Worm (Caenorhabditis elegans): Measurements from ENCODE around the gene tmem-135.

The tmem-135 gene

DNA sequence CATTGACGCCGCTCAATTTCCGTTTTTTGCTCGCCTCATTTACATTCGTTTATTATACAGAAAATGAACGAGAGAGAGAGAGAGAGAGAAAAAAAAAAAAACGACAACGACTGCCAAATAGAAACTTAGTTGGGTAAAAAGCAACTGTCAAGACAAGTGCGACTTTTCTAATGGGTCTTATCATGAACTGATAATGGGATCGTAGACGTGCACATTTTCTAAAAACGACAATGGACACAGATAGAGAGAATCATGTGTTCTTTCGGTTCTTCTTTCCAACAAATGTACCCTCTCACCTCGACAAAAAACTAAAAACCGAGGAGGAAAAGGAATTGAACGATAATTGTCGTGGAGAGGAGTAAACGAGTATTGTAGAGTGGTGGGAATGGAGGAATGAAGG is 26.6 kb downstream of the tmem-135 start:
- TF ChIP-seq unc-62 (GFP tag; optimal IDR thresholded peaks at IDR 0.05) = no peak

DNA sequence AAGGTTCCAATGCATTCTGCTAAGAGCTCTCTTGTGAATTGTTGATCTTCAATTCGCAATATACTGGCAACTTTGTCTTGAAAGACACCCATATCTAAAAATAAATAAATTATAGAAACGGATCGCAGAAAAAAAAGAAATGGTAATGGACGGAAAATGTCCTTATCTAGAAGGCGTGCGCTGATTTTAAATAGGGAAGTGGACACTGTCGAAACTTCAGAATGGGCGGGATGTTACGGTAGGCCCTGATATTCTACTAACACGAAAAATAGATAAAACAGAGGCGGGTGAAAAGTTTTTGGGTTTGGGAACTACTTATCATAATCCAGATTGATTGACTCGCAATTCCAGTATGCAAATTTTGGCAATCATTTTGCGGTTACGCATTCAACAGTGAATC is 31.4 kb downstream of the tmem-135 start, which contains the start of gene aqp-8:
Gene aqp-8, minus strand, starts transcription at position 101 of the 400 bp plus-strand sequence.
- no peak for TF ChIP-seq unc-62 (GFP tag; optimal IDR thresholded peaks at IDR 0.05)

DNA sequence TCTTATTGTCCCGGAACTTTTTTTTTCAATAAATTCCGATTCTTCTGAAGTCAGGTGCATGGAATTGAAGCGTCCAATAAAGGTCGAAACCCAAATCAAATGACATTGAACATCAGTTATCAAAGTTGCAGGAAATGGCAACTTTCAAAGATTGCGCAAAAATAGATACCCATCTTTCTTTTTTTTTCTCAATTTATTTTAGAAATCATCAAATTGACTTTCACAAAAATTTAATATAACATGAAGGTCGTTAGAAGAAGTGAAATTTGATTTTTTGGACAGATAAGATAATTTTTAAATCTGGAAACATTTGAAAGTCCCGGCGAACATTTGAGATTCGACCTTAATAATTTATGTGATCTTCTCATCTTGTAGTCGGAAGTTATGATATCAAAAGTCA is 32.2 kb downstream of the tmem-135 start:
- TF ChIP-seq unc-62 (GFP tag; optimal IDR thresholded peaks at IDR 0.05) = no peak

DNA sequence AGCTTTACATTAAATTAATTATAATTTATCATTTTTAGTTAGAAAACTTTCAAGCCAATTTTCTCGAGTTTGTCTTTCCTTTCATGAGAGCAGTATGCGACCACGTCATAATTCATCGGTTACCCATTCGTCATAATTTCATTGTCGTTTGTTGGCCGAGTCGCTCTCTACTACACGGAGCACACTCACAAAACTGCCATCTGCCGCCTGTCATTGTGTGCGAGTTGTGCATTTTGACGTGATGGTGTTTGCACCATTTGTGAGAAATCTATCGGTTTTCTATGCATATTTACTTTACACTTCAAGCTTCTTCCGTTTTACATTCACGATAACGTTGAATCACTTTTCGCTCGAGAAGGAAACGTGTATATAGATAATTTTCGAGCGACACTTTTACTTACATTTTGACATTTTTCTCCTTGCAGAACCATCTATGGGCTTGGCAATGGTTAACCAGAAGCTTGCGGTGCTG is 33.3 kb downstream of the tmem-135 start, which contains the start of gene dhhc-10:
Gene dhhc-10, plus strand, starts transcription at position 422 of the 472 bp plus-strand sequence.
- TF ChIP-seq unc-62 (GFP tag; optimal IDR thresholded peaks at IDR 0.05) = no peak

DNA sequence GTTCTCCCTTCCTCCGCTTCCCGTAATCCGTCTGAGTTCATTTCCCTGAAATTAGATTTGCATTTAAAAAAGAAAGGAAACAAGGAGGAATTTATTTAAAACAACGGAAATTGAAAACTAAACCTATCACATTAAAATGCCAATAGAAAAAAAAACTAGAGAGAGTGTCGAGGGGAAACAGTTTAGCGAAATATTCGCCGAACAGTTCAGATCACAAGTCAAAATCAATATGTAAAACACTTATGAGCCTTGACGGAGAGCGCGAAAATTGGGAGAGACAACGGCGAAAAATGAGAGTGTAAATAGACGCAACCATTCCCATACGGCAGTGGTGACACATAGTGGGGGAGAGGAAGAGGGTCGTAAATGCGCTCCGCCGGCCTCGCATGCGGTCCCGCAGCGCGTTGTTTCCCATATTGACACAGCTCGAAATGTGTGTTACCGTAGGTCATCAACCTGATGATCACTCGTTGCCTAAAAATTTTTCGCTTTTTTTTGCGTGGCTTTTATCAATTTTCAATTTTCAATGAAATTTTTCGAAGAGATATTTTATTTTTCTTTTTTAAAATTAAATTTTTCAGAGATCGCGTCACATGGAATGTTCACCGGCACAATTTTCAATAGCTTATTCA is 38.3 kb downstream of the tmem-135 start, which contains the start of the genes dnj-14 and glit-1:
Gene dnj-14, minus strand, starts transcription at position 51 of the 632 bp plus-strand sequence.
Gene glit-1, plus strand, starts transcription at position 582 of the 632 bp plus-strand sequence.
- TF ChIP-seq unc-62 (GFP tag; optimal IDR thresholded peaks at IDR 0.05) = no peak

ce11 chrX:4715107-4715506 is 41.6 kb downstream of the tmem-135 start, which contains the start of gene rpl-25.1:
rpl-25.1 (plus strand) TSS chrX:4715178.
- no peak for TF ChIP-seq unc-62 (GFP tag; optimal IDR thresholded peaks at IDR 0.05)

DNA sequence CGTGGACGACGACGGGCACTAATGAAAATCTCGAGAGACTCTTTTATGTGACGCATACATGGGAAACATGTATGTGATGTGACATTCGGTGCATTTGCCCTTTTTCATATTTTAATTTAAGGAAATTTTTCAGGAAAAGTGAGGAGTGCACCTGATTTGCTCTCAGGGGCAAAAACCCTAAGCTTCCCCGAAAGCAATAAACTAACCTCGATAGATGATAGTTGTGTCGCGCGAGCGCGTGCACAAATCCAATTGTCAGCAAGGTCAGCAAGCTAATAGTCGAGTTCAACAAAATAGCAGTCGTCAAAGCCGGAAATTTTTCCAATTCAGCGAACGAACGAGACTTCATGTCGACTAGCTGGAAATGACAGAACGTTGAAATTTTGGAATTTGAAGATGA is 44.6 kb downstream of the tmem-135 start:
- TF ChIP-seq unc-62 (GFP tag; optimal IDR thresholded peaks at IDR 0.05) = no peak

- TF ChIP-seq unc-62 (GFP tag; optimal IDR thresholded peaks at IDR 0.05) = no peak
These were observed 47.4 kb downstream of the tmem-135 start, which contains the start of gene F55D10.4 for ce11 chrX:4720603-4721529. F55D10.4 (minus strand) TSS chrX:4720653.

Measured in whole organism, dauer.